Fruit fly (Drosophila melanogaster) whole organism, wandering third instar larva: ENCODE measurements around the gene CG10550.

Experiments
- CG9705 ChIP-seq: fragments of 200-800 bp; sonication (Bioruptor generic); optimal IDR thresholded peaks from 2 replicates; lab custom pipeline; 2018; ENCODE audit warnings: missing biosample characterization, mild to moderate bottlenecking, missing genetic modification characterization
- CrebA ChIP-seq: fragments of 200-800 bp; sonication (Bioruptor generic); optimal IDR thresholded peaks from 2 replicates; lab custom pipeline; 2016; ENCODE audit warnings: missing biosample characterization, mild to moderate bottlenecking, missing genetic modification characterization, borderline replicate concordance
- Dfd ChIP-seq: fragments of >200 bp; optimal IDR thresholded peaks from 2 replicates; lab custom pipeline; 2017; ENCODE audit warnings: missing biosample characterization, missing genetic modification characterization
- Dif ChIP-seq: fragments of 200-275, 200-300 bp; sonication (Bioruptor generic); optimal IDR thresholded peaks from 2 replicates; lab custom pipeline; 2018; ENCODE audit warnings: missing biosample characterization, missing genetic modification characterization; ENCODE audit not compliant: partially characterized antibody
- GATAd ChIP-seq: sonication (Bioruptor generic); optimal IDR thresholded peaks from 2 replicates; lab custom pipeline; 2016; ENCODE audit warnings: missing biosample characterization, missing genetic modification characterization
- HLH106 ChIP-seq: fragments of 200-800 bp; optimal IDR thresholded peaks from 3 replicates; lab custom pipeline; 2019; ENCODE audit warnings: missing biosample characterization, mild to moderate bottlenecking, missing genetic modification characterization, moderate library complexity
- Hnf4 ChIP-seq: fragments of 200-800 bp; sonication (Bioruptor generic); optimal IDR thresholded peaks from 2 replicates; lab custom pipeline; 2016; ENCODE audit warnings: missing biosample characterization, mild to moderate bottlenecking, missing genetic modification characterization
- Hr78 ChIP-seq: fragments of >200 bp; optimal IDR thresholded peaks from 2 replicates; lab custom pipeline; 2017; ENCODE audit warnings: missing biosample characterization, missing genetic modification characterization
- Hr83 ChIP-seq: fragments of 200-300 bp; sonication (Bioruptor generic); optimal IDR thresholded peaks from 2 replicates; lab custom pipeline; 2016; ENCODE audit warnings: missing biosample characterization, mild to moderate bottlenecking, missing genetic modification characterization, moderate library complexity; ENCODE audit not compliant: poor library complexity, severe bottlenecking
- Jra ChIP-seq: sonication (Bioruptor generic); optimal IDR thresholded peaks from 2 replicates; lab custom pipeline; 2016; ENCODE audit warnings: missing biosample characterization, missing genetic modification characterization
- Myc ChIP-seq: fragments of >200 bp; optimal IDR thresholded peaks from 2 replicates; lab custom pipeline; 2017
- OdsH ChIP-seq: fragments of 200-800 bp; sonication (Bioruptor generic); optimal IDR thresholded peaks from 2 replicates; lab custom pipeline; 2016; ENCODE audit warnings: missing biosample characterization, mild to moderate bottlenecking, missing genetic modification characterization
- Rel ChIP-seq, 2 experiments: fragments of 200-800 bp; sonication (Bioruptor generic) in 1 of 2; optimal IDR thresholded peaks; 2 replicates in 1 of 2; 3 replicates in 1 of 2; lab custom pipeline; 2016 to 2019; ENCODE audit warnings: mild to moderate bottlenecking in 2 of 2, missing biosample characterization in 2 of 2, missing genetic modification characterization in 2 of 2, moderate library complexity in 1 of 2
- Sp1 ChIP-seq: fragments of 200-800 bp; sonication (Bioruptor generic); optimal IDR thresholded peaks from 3 replicates; lab custom pipeline; 2019; ENCODE audit warnings: missing biosample characterization, mild to moderate bottlenecking, missing genetic modification characterization, moderate library complexity
- Vsx2 ChIP-seq: fragments of 200-300, 225-300 bp; sonication (Bioruptor generic); optimal IDR thresholded peaks from 2 replicates; lab custom pipeline; 2018; ENCODE audit warnings: missing biosample characterization, missing genetic modification characterization; ENCODE audit not compliant: partially characterized antibody
- brk ChIP-seq: fragments of 200-800 bp; sonication (Bioruptor generic); optimal IDR thresholded peaks from 2 replicates; lab custom pipeline; 2016; ENCODE audit warnings: missing biosample characterization, mild to moderate bottlenecking, missing genetic modification characterization
- dl ChIP-seq, 2 experiments: fragments of 175-275, 200-275 bp in 1 of 2; fragments of 200-275 bp in 1 of 2; sonication (Bioruptor generic); optimal IDR thresholded peaks; lab custom pipeline; 2018; ENCODE audit warnings: mild to moderate bottlenecking in 2 of 2, missing biosample characterization in 2 of 2, missing genetic modification characterization in 2 of 2, moderate library complexity in 2 of 2; ENCODE audit not compliant: partially characterized antibody in 2 of 2, insufficient read depth in 1 of 2
- dmrt93B ChIP-seq: fragments of 200-800 bp; sonication (Bioruptor generic); optimal IDR thresholded peaks from 2 replicates; lab custom pipeline; 2018; ENCODE audit warnings: missing biosample characterization, mild to moderate bottlenecking, missing genetic modification characterization
- dsf ChIP-seq: sonication (Bioruptor generic); optimal IDR thresholded peaks from 2 replicates; lab custom pipeline; 2016; ENCODE audit warnings: missing biosample characterization, missing genetic modification characterization, borderline replicate concordance
- ey ChIP-seq: fragments of 200-800 bp; sonication (Bioruptor generic); optimal IDR thresholded peaks from 2 replicates; lab custom pipeline; 2016; ENCODE audit warnings: missing biosample characterization, missing genetic modification characterization
- fru ChIP-seq: fragments of 200-800 bp; sonication (Bioruptor generic); optimal IDR thresholded peaks from 3 replicates; lab custom pipeline; 2016; ENCODE audit warnings: missing biosample characterization, mild to moderate bottlenecking, missing genetic modification characterization
- h ChIP-seq: fragments of 200-800 bp; sonication (Bioruptor generic); optimal IDR thresholded peaks from 3 replicates; lab custom pipeline; 2016; ENCODE audit warnings: missing biosample characterization, mild to moderate bottlenecking, missing genetic modification characterization
- jim ChIP-seq: fragments of 175-275, 200-325 bp; sonication (Bioruptor generic); optimal IDR thresholded peaks from 2 replicates; lab custom pipeline; 2016; ENCODE audit warnings: missing biosample characterization, mild to moderate bottlenecking, missing genetic modification characterization
- pan ChIP-seq: fragments of >200 bp; optimal IDR thresholded peaks from 2 replicates; lab custom pipeline; 2017
- psq ChIP-seq: fragments of 200-800 bp; sonication (Bioruptor generic); optimal IDR thresholded peaks from 3 replicates; lab custom pipeline; 2017; ENCODE audit warnings: missing biosample characterization, mild to moderate bottlenecking, missing genetic modification characterization, moderate library complexity
- rgr ChIP-seq: fragments of 200-800 bp; sonication (Bioruptor generic); optimal IDR thresholded peaks from 3 replicates; lab custom pipeline; 2016; ENCODE audit warnings: missing biosample characterization, mild to moderate bottlenecking, missing genetic modification characterization
- sage ChIP-seq: fragments of 200-800 bp; sonication (Bioruptor generic); optimal IDR thresholded peaks from 2 replicates; lab custom pipeline; 2016; ENCODE audit warnings: missing biosample characterization, mild to moderate bottlenecking, missing genetic modification characterization
- tai ChIP-seq: sonication (Bioruptor generic); optimal IDR thresholded peaks from 2 replicates; lab custom pipeline; 2016; ENCODE audit warnings: missing biosample characterization, missing genetic modification characterization
- woc ChIP-seq: sonication (Bioruptor generic); optimal IDR thresholded peaks from 2 replicates; lab custom pipeline; 2016; ENCODE audit warnings: missing biosample characterization, mild to moderate bottlenecking, missing genetic modification characterization

CG10550 gene

DNA sequence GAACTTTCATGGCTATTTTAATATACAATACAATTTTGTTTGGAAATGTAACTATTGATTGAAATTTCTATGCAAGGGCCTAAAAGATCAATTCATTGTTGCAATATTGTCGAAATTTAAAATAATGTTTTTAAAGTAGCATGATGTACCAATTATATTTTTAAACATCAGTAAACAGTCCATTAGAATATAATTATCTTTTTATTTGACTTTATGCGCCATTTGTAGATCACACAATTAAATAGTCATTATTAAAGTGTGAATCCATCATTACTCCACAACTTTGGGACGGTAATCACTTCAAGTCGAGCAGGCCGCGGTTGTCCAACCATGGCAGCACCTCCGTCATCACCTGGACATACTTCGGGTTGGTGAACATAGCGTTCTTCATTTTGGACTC lies 2.7 kb upstream of the CG10550 start, which contains the start of gene CG31099:
TSS of gene CG31099 (minus strand) at position 101 of the 400 bp plus-strand sequence.
- TF ChIP-seq fru (GFP tag; lab: Kevin White, UChicago), result no peak
- TF ChIP-seq dl (GFP tag; optimal IDR thresholded peaks at IDR 0.05; lab: Kevin White, UChicago; ENCODE audit: insufficient read depth in 1 of 2, partially characterized antibody in 2 of 2), result no peak
- no peak for TF ChIP-seq dsf (GFP tag; lab: Kevin White, UChicago)
- no peak for TF ChIP-seq tai (GFP tag; lab: Kevin White, UChicago)
- TF ChIP-seq pan (lab: Kevin White, UChicago), result no peak
- no peak for TF ChIP-seq h (GFP tag; lab: Kevin White, UChicago)
- no peak for TF ChIP-seq HLH106 (tag; lab: Kevin White, UChicago)
- TF ChIP-seq Jra, result no peak
- no peak for TF ChIP-seq sage
- no peak for TF ChIP-seq brk

DNA sequence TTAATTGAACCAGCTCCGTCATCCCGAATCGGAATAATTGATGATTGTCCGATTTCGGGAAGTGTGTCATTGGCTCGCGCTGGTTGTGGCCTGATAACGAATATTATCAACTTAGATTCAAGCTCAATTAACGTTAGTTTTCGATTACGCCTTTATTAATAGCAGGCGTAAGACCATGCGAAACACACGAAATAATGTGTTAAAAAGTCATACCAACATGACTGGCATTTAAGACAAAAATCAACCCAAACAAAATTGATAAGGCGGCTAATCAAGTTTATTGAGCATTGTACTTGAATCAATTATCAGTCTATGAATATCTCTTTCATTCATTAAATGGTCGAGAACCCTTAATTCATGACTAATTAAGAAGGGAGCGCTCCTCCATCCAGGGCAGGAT lies 984 bp upstream of the CG10550 start:
- TF ChIP-seq Myc (lab: Kevin White, UChicago), result no peak
- TF ChIP-seq woc (GFP tag; lab: Kevin White, UChicago), result no peak
- no peak for TF ChIP-seq Sp1 (GFP tag; lab: Kevin White, UChicago)
- TF ChIP-seq Dif, result no peak
- TF ChIP-seq sage, result no peak
- TF ChIP-seq CG9705 (GFP tag; lab: Kevin White, UChicago), result no peak
- no peak for TF ChIP-seq Hnf4 (GFP tag; lab: Kevin White, UChicago)
- no peak for TF ChIP-seq fru (GFP tag; lab: Kevin White, UChicago)
- TF ChIP-seq psq, result no peak
- TF ChIP-seq rgr (GFP tag; lab: Kevin White, UChicago), result no peak
- TF ChIP-seq tai (GFP tag; lab: Kevin White, UChicago), result no peak
- no peak for TF ChIP-seq HLH106 (tag; lab: Kevin White, UChicago)
- no peak for TF ChIP-seq Hr83 (GFP tag; lab: Kevin White, UChicago)
- no peak for TF ChIP-seq Hr78 (GFP tag; lab: Kevin White, UChicago)
- no peak for TF ChIP-seq jim
- TF ChIP-seq Rel (GFP tag; optimal IDR thresholded peaks at IDR 0.05; lab: Kevin White, UChicago), result no peak
- no peak for TF ChIP-seq Rel (tag; optimal IDR thresholded peaks at IDR 0.05; lab: Kevin White, UChicago)

DNA sequence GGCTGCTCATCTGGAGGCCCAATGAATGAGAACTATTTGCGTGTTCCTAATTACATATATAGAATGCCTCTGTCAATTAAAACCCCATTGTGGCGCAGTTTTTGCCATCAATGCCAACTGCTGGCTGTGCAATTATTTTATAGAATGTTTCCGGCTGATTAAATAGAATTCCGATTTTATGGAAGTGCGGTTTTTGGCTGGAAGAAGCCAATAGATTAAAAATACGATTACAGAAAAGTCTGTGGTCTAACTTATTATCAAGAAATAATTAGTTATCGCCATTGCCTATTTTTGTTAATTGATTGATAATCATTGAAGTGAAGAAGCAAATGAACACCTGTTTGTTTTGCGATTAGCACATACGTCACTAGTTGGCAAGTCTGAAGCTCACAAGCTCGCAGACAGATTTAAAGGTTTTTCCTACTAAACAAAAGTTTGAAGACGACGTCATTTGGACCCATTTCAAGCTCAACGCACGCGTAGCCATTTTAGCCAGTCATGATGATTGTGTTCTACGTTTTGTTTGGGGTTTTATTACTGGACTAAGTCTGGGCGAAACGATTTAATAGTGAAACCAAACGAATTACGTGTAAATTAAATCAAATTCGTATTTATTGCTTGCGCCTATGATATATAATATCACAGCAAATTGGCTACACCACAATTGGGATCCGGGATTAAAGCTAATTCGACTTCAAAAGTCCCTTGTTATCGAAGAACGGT lies 2.2 kb downstream of the CG10550 start:
- no peak for TF ChIP-seq GATAd (GFP tag; lab: Kevin White, UChicago)
- no peak for TF ChIP-seq Vsx2 (GFP tag; lab: Kevin White, UChicago)
- TF ChIP-seq Rel (GFP tag; optimal IDR thresholded peaks at IDR 0.05; lab: Kevin White, UChicago), result no peak
- peak; percentile 1 for TF ChIP-seq Rel (tag; optimal IDR thresholded peaks at IDR 0.05; lab: Kevin White, UChicago)
- no peak for TF ChIP-seq Dif
- TF ChIP-seq, all 38 proteins: peak for 1

DNA sequence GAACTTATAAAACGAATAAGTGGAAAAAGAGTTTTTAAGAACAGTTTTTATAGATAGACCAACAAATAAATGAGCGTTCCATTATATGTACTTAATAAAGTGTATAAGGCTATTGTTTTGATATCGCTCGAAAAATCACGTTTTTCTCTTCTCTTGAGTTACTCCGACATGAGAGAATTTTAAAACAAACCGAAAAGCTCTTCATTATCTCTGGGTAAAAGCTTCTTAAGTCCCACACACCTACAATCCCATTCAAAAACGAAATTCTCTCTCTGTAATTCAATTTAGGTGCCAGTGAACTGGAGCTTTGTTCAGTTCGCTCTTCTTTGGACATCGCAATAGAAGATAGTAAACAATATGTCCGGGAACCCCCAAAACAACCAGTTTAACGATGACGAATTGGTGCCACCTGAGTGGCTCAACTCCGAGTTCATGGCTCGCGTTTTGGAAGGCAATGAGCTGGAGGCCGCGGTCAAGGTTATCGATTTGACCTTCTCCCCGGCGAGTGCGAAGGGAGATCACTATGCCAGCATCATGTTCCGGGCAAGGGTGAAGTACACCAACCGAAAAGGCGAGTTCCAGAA lies 4.2 kb downstream of the CG10550 start, which contains the start of gene CG31436:
TSS of gene CG31436 (plus strand) at position 281 of the 584 bp plus-strand sequence.
- TF ChIP-seq fru (GFP tag; lab: Kevin White, UChicago) (no peak), HLH106 (tag; lab: Kevin White, UChicago) (no peak), ey (GFP tag; lab: Kevin White, UChicago) (no peak), OdsH (GFP tag; lab: Kevin White, UChicago) (no peak), Rel (GFP tag; optimal IDR thresholded peaks at IDR 0.05; lab: Kevin White, UChicago) (no peak), Rel (tag; optimal IDR thresholded peaks at IDR 0.05; lab: Kevin White, UChicago) (peak; percentile 99), sage (peak; percentile 26), CrebA (GFP tag; lab: Kevin White, UChicago) (peak; percentile 17), brk (peak; percentile 17)

DNA sequence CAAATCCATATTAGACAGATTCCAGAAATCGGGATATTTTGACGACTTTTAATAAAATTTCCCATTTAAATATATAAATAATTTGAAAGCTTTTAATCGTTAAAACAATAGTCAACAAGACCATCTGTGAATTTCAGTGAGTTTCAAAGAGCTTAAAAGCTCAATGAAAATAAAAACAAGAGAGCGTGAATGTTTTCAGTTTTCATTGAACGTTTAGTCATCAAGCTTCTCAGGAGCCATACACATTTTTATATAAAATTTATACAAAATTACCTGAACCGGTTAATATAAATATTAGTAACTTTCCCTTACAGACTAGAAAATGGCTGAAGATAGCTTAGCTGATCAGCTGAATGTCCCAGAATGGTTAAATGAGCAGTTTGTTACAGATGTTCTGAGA lies 6.0 kb downstream of the CG10550 start, which contains the start of gene CG31370:
TSS of gene CG31370 (plus strand) at position 226 of the 400 bp plus-strand sequence.
- TF ChIP-seq CG9705 (GFP tag; lab: Kevin White, UChicago), result no peak
- no peak for TF ChIP-seq dmrt93B (GFP tag; lab: Kevin White, UChicago)
- no peak for TF ChIP-seq Hr83 (GFP tag; lab: Kevin White, UChicago)
- TF ChIP-seq CrebA (GFP tag; lab: Kevin White, UChicago), result no peak
- no peak for TF ChIP-seq Jra
- no peak for TF ChIP-seq woc (GFP tag; lab: Kevin White, UChicago)
- TF ChIP-seq brk, result peak; percentile 57
- no peak for TF ChIP-seq Dfd (GFP tag; lab: Kevin White, UChicago)
